Worm (Caenorhabditis elegans): Measurements from ENCODE around the gene C11E4.7.
A peak's percentile ranks its signal among the peaks of the same experiment; 100 is the strongest.

Gene C11E4.7

ce11 chrX:9668554-9668953 is 51.5 kb downstream of the C11E4.7 start, which contains the start of gene T14B1.1 (continued):
- peak; percentile 64 for TF ChIP-seq mep-1 (tag; optimal IDR thresholded peaks at IDR 0.05)
- no peak for TF ChIP-seq saeg-2 (GFP tag; IDR thresholded peaks at IDR 0.05)
- no peak for TF ChIP-seq snpc-1.2 (GFP tag; IDR thresholded peaks at IDR 0.05)
- TF ChIP-seq unc-130 (GFP tag; optimal IDR thresholded peaks at IDR 0.05), result no peak
- no peak for TF ChIP-seq cey-2 (tag; optimal IDR thresholded peaks at IDR 0.05; ENCODE audit: borderline replicate concordance, insufficient read depth)
- TF ChIP-seq nhr-48 (tag; optimal IDR thresholded peaks at IDR 0.05), result no peak
- no peak for TF ChIP-seq nhr-42 (GFP tag; IDR thresholded peaks at IDR 0.05)
- TF ChIP-seq aha-1 (tag), result peak; percentile 98
- TF ChIP-seq hlh-30 (tag; optimal IDR thresholded peaks at IDR 0.05; ENCODE audit: insufficient read depth), result no peak
- TF ChIP-seq ceh-44 (GFP tag; IDR thresholded peaks at IDR 0.05), result no peak
- TF ChIP-seq nhr-102 (tag; optimal IDR thresholded peaks at IDR 0.05), result no peak
- TF ChIP-seq madf-9 (GFP tag; conservative IDR thresholded peaks at IDR 0.05), result no peak
- TF ChIP-seq unc-62 (GFP tag; optimal IDR thresholded peaks at IDR 0.05 in 1 of 2), result peak in 1 of 2 experiments; percentile 32
- no peak for TF ChIP-seq unc-62 (tag; optimal IDR thresholded peaks at IDR 0.05)
- no peak for TF ChIP-seq daf-12 (tag; optimal IDR thresholded peaks at IDR 0.05)
- TF ChIP-seq gei-8 (GFP tag; optimal IDR thresholded peaks at IDR 0.05), result no peak
- TF ChIP-seq nhr-25 (tag; optimal IDR thresholded peaks at IDR 0.05; ENCODE audit: borderline replicate concordance, insufficient read depth), result no peak
- no peak for TF ChIP-seq F49E8.2 (tag; optimal IDR thresholded peaks at IDR 0.05; ENCODE audit: borderline replicate concordance)
- no peak for TF ChIP-seq T26A8.4 (GFP tag; IDR thresholded peaks at IDR 0.05)
- TF ChIP-seq ZK337.2 (GFP tag; IDR thresholded peaks at IDR 0.05), result no peak
- TF ChIP-seq zip-11 (GFP tag; IDR thresholded peaks at IDR 0.05), result no peak
- no peak for TF ChIP-seq snpc-4 (tag; optimal IDR thresholded peaks at IDR 0.05)
- TF ChIP-seq mdl-1 (tag; optimal IDR thresholded peaks at IDR 0.05), result peak; percentile 2 to 69
- TF ChIP-seq aly-2 (tag; optimal IDR thresholded peaks at IDR 0.05), result no peak
- no peak for TF ChIP-seq egl-27 (tag; optimal IDR thresholded peaks at IDR 0.05)
- TF ChIP-seq F26F4.8 (GFP tag; conservative IDR thresholded peaks at IDR 0.05), result no peak
- TF ChIP-seq D1046.2 (GFP tag; IDR thresholded peaks at IDR 0.05), result no peak
- no peak for TF ChIP-seq ama-1 (optimal IDR thresholded peaks at IDR 0.05)
- peak; percentile 64 for TF ChIP-seq set-16 (GFP tag; IDR thresholded peaks at IDR 0.05)
- TF ChIP-seq ztf-7 (tag; optimal IDR thresholded peaks at IDR 0.05), result no peak
- TF ChIP-seq attf-4 (tag; optimal IDR thresholded peaks at IDR 0.05), result no peak
